Comparison of ENCODE assay signal across 5 worm cellular contexts in genomic region chrV:7686189-7686588, ce11.
TF ChIP-seq lines count a peak whose summit lies in the region.

TSS of gene nhr-94 (minus strand) at chrV:7686335.
TSS of gene nhr-152 (plus strand) at chrV:7686350.

TF ChIP-seq in whole organism, L1 larva, 84 proteins besides CTCF, POLR2A, EP300 and RAD21 (continues in another document):
- TF ChIP-seq nhr-85 (tag; lab: Kevin White, UChicago): peak; percentile 96
- no peak for TF ChIP-seq sptf-1 (tag; optimal IDR thresholded peaks at IDR 0.05; lab: Kevin White, UChicago)
- TF ChIP-seq egl-27 (tag; optimal IDR thresholded peaks at IDR 0.05; lab: Kevin White, UChicago): no peak
- TF ChIP-seq dsc-1 (tag; optimal IDR thresholded peaks at IDR 0.05; lab: Kevin White, UChicago): no peak
- TF ChIP-seq snu-23 (GFP tag; optimal IDR thresholded peaks at IDR 0.05; lab: Kevin White, UChicago): peak; percentile 47
- peak; percentile 74 for TF ChIP-seq lin-14 (GFP tag; optimal IDR thresholded peaks at IDR 0.05; lab: Kevin White, UChicago)
- peak; percentile 79 for TF ChIP-seq nhr-20 (tag; optimal IDR thresholded peaks at IDR 0.05; lab: Kevin White, UChicago)
- no peak for TF ChIP-seq ama-1 (optimal IDR thresholded peaks at IDR 0.05; lab: Kevin White, UChicago)
- TF ChIP-seq lir-3 (tag; optimal IDR thresholded peaks at IDR 0.05; lab: Kevin White, UChicago; ENCODE audit: poor library complexity): no peak
- peak in 1 of 2 experiments; percentile 60 for TF ChIP-seq lin-35 (GFP tag; optimal IDR thresholded peaks at IDR 0.05; lab: Kevin White, UChicago)
- TF ChIP-seq ceh-63 (GFP tag; optimal IDR thresholded peaks at IDR 0.05; lab: Kevin White, UChicago): no peak
- peak in 1 of 2 experiments; percentile 35 for TF ChIP-seq lsy-2 (tag; optimal IDR thresholded peaks at IDR 0.05; lab: Kevin White, UChicago)
- TF ChIP-seq isw-1 (GFP tag; IDR thresholded peaks at IDR 0.05; lab: Robert Waterston, UW): no peak
- TF ChIP-seq sox-4 (tag; optimal IDR thresholded peaks at IDR 0.05; lab: Kevin White, UChicago): no peak
- peak; percentile 48 for TF ChIP-seq nhr-71 (tag; optimal IDR thresholded peaks at IDR 0.05; lab: Kevin White, UChicago)
- TF ChIP-seq efl-1 (optimal IDR thresholded peaks at IDR 0.05; lab: Kevin White, UChicago): no peak
- TF ChIP-seq efl-1 (GFP tag; optimal IDR thresholded peaks at IDR 0.05 in 1 of 2; lab: Kevin White, UChicago): peak in 1 of 2 experiments; percentile 60
- 0 out of 2 replicates have a peak, but pooled peaks have one; percentile 8 for TF ChIP-seq nhr-19 (GFP tag; conservative IDR thresholded peaks at IDR 0.05; lab: Robert Waterston, UW)

TF ChIP-seq in whole organism, L2 larva, 48 proteins besides CTCF, POLR2A, EP300 and RAD21:
- TF ChIP-seq nhr-21 (tag; optimal IDR thresholded peaks at IDR 0.05; lab: Kevin White, UChicago) (no peak), fos-1 (tag; optimal IDR thresholded peaks at IDR 0.05; lab: Kevin White, UChicago) (peak; percentile 6), ceh-82 (tag; optimal IDR thresholded peaks at IDR 0.05; lab: Kevin White, UChicago) (no peak), nhr-12 (tag; optimal IDR thresholded peaks at IDR 0.05; lab: Kevin White, UChicago) (no peak), elt-1 (tag; optimal IDR thresholded peaks at IDR 0.05; lab: Kevin White, UChicago) (peak; percentile 11), alr-1 (tag; optimal IDR thresholded peaks at IDR 0.05; lab: Kevin White, UChicago) (no peak), peb-1 (tag; optimal IDR thresholded peaks at IDR 0.05; lab: Kevin White, UChicago) (no peak), mdl-1 (tag; optimal IDR thresholded peaks at IDR 0.05; lab: Kevin White, UChicago) (no peak), nhr-6 (tag; optimal IDR thresholded peaks at IDR 0.05; lab: Kevin White, UChicago) (no peak), nhr-25 (tag; optimal IDR thresholded peaks at IDR 0.05; lab: Kevin White, UChicago) (peak; percentile 77), sma-9 (GFP tag; optimal IDR thresholded peaks at IDR 0.05; lab: Kevin White, UChicago) (peak; percentile 82), sma-9 (tag; optimal IDR thresholded peaks at IDR 0.05; lab: Kevin White, UChicago) (no peak), zag-1 (tag; optimal IDR thresholded peaks at IDR 0.05; lab: Kevin White, UChicago) (no peak), snpc-4 (tag; optimal IDR thresholded peaks at IDR 0.05; lab: Kevin White, UChicago) (no peak)

TF ChIP-seq in whole organism, L3 larva, 47 proteins besides CTCF, POLR2A, EP300 and RAD21:
- TF ChIP-seq elt-2 (tag; optimal IDR thresholded peaks at IDR 0.05; lab: Kevin White, UChicago) (no peak), nhr-25 (tag; optimal IDR thresholded peaks at IDR 0.05; lab: Kevin White, UChicago) (peak; percentile 80), mdl-1 (tag; optimal IDR thresholded peaks at IDR 0.05; lab: Kevin White, UChicago) (no peak), nfya-1 (tag; optimal IDR thresholded peaks at IDR 0.05; lab: Kevin White, UChicago; ENCODE audit: insufficient read depth) (peak; percentile 46), elt-1 (tag; optimal IDR thresholded peaks at IDR 0.05; lab: Kevin White, UChicago) (peak; percentile 97)

TF ChIP-seq in whole organism, L4 larva, 104 proteins besides CTCF, POLR2A, EP300 and RAD21:
- TF ChIP-seq ceh-32 (tag; optimal IDR thresholded peaks at IDR 0.05; lab: Kevin White, UChicago; ENCODE audit: poor library complexity): no peak
- TF ChIP-seq mxl-3 (GFP tag; optimal IDR thresholded peaks at IDR 0.05; lab: Kevin White, UChicago): peak; percentile 59
- TF ChIP-seq zag-1 (tag; optimal IDR thresholded peaks at IDR 0.05; lab: Kevin White, UChicago): no peak
- peak; percentile 0 for TF ChIP-seq nhr-25 (tag; optimal IDR thresholded peaks at IDR 0.05; lab: Kevin White, UChicago; ENCODE audit: borderline replicate concordance, insufficient read depth)
- TF ChIP-seq aha-1 (tag; lab: Kevin White, UChicago): peak; percentile 60
- TF ChIP-seq nhr-28 (tag; optimal IDR thresholded peaks at IDR 0.05; lab: Kevin White, UChicago): peak; percentile 46
- TF ChIP-seq nhr-77 (tag; optimal IDR thresholded peaks at IDR 0.05; lab: Kevin White, UChicago): no peak
- TF ChIP-seq hlh-30 (tag; optimal IDR thresholded peaks at IDR 0.05; lab: Kevin White, UChicago; ENCODE audit: insufficient read depth): peak; percentile 58
- no peak for TF ChIP-seq lin-39 (tag; optimal IDR thresholded peaks at IDR 0.05; lab: Kevin White, UChicago)
- TF ChIP-seq nhr-11 (tag; optimal IDR thresholded peaks at IDR 0.05; lab: Kevin White, UChicago): no peak

TF ChIP-seq in whole organism, mixed stage, embryonic, 35 proteins besides CTCF, POLR2A, EP300 and RAD21:
- TF ChIP-seq sem-2 (GFP tag; optimal IDR thresholded peaks at IDR 0.05; lab: Kevin White, UChicago): no peak
- TF ChIP-seq nhr-237 (tag; optimal IDR thresholded peaks at IDR 0.05; lab: Kevin White, UChicago): no peak
- TF ChIP-seq lin-32 (GFP tag; optimal IDR thresholded peaks at IDR 0.05; lab: Kevin White, UChicago): no peak
- no peak for TF ChIP-seq ztf-11 (tag; optimal IDR thresholded peaks at IDR 0.05; lab: Kevin White, UChicago)
- TF ChIP-seq pha-4 (tag; optimal IDR thresholded peaks at IDR 0.05; lab: Kevin White, UChicago): no peak
- TF ChIP-seq ceh-83 (GFP tag; optimal IDR thresholded peaks at IDR 0.05; lab: Kevin White, UChicago): no peak
- TF ChIP-seq unc-39 (tag; optimal IDR thresholded peaks at IDR 0.05; lab: Kevin White, UChicago): no peak
- peak; percentile 81 for TF ChIP-seq nhr-2 (tag; optimal IDR thresholded peaks at IDR 0.05; lab: Kevin White, UChicago)
- no peak for TF ChIP-seq lsy-2 (tag; optimal IDR thresholded peaks at IDR 0.05; lab: Kevin White, UChicago)
- peak; percentile 49 for TF ChIP-seq elt-1 (tag; optimal IDR thresholded peaks at IDR 0.05; lab: Kevin White, UChicago; ENCODE audit: borderline replicate concordance, insufficient read depth)
- no peak for TF ChIP-seq ceh-43 (GFP tag; optimal IDR thresholded peaks at IDR 0.05; lab: Kevin White, UChicago)
- no peak for TF ChIP-seq nhr-76 (tag; optimal IDR thresholded peaks at IDR 0.05; lab: Kevin White, UChicago)
- TF ChIP-seq snpc-4 (tag; optimal IDR thresholded peaks at IDR 0.05; lab: Kevin White, UChicago): no peak
- no peak for TF ChIP-seq sptf-1 (tag; optimal IDR thresholded peaks at IDR 0.05; lab: Kevin White, UChicago)
- TF ChIP-seq lin-13 (tag; optimal IDR thresholded peaks at IDR 0.05; lab: Kevin White, UChicago): no peak

Comparison
In these comparisons a context has a peak if more than half of its experiments do, and no peak if none do; other contexts are left out.
1. Of the 29 proteins assayed by ChIP-seq in both whole organism, L4 larva and whole organism, L1 larva: peak only in whole organism, L4 larva: aha-1 and nhr-28; only in whole organism, L1 larva: none; in both: none; in neither: 26; mixed calls (peak in some experiments, not most) for 1.